Worm (Caenorhabditis elegans) whole organism, L1 larva: ENCODE results near the gene F25D1.3.

Experiments
- C04F5.9 ChIP-seq: sonication (generic microtip); optimal IDR thresholded peaks from 2 replicates; lab custom pipeline; 2016; ENCODE audit warnings: missing genetic modification characterization, missing compliant biosample characterization
- C16A3.4 ChIP-seq: fragments of 150-350 bp; optimal IDR thresholded peaks from 2 replicates; lab custom pipeline; 2014; ENCODE audit warnings: missing biosample characterization, missing genetic modification characterization
- C34B4.2 ChIP-seq: sonication (generic microtip); optimal IDR thresholded peaks from 2 replicates; lab custom pipeline; 2017; ENCODE audit warnings: mild to moderate bottlenecking, missing genetic modification characterization, missing compliant biosample characterization
- F16B12.6 ChIP-seq: fragments of 150-350 bp; optimal IDR thresholded peaks from 2 replicates; lab custom pipeline; 2014; ENCODE audit warnings: missing biosample characterization, missing genetic modification characterization
- Y116A8C.19 ChIP-seq: sonication (generic microtip); optimal IDR thresholded peaks from 2 replicates; lab custom pipeline; 2016; ENCODE audit warnings: missing compliant biosample characterization, missing genetic modification characterization, borderline replicate concordance
- ama-1 ChIP-seq: fragments of 150-350 bp; optimal IDR thresholded peaks from 2 replicates; lab custom pipeline; 2014
- ceh-82 ChIP-seq, 3 experiments: fragments of 150-350 bp in 1 of 3; sonication (generic microtip) in 2 of 3; optimal IDR thresholded peaks; 2 replicates each; lab custom pipeline; 2014 to 2017; ENCODE audit warnings: missing biosample characterization in 3 of 3, missing genetic modification characterization in 3 of 3
- ceh-88 ChIP-seq: fragments of 200-800 bp; sonication (Bioruptor generic); IDR thresholded peaks from 2 replicates; pipeline ENCODE4 v1.3.6; 2022; ENCODE audit warnings: missing genetic modification characterization, missing compliant biosample characterization
- ceh-90 ChIP-seq: sonication (generic microtip); optimal IDR thresholded peaks from 2 replicates; lab custom pipeline; 2016; ENCODE audit warnings: missing genetic modification characterization, missing compliant biosample characterization
- ces-1 ChIP-seq: fragments of 150-350 bp; optimal IDR thresholded peaks from 2 replicates; lab custom pipeline; 2014; ENCODE audit warnings: missing biosample characterization, missing genetic modification reagents, missing genetic modification characterization
- dsc-1 ChIP-seq: sonication (generic microtip); optimal IDR thresholded peaks from 2 replicates; lab custom pipeline; 2016; ENCODE audit warnings: mild to moderate bottlenecking, missing genetic modification characterization, missing compliant biosample characterization
- efl-3 ChIP-seq: fragments of 200-800 bp; sonication (Bioruptor generic); optimal IDR thresholded peaks from 2 replicates; lab custom pipeline; 2018; ENCODE audit warnings: mild to moderate bottlenecking, missing genetic modification characterization, missing compliant biosample characterization
- egl-13 ChIP-seq: sonication (generic microtip); optimal IDR thresholded peaks from 2 replicates; lab custom pipeline; 2016; ENCODE audit warnings: missing genotype, missing genetic modification reagents, missing genetic modification characterization, missing compliant biosample characterization
- elt-2 ChIP-seq: sonication (generic microtip); optimal IDR thresholded peaks from 2 replicates; lab custom pipeline; 2016; ENCODE audit warnings: missing genetic modification characterization, mild to moderate bottlenecking, inconsistent platforms, missing compliant biosample characterization, missing genetic modification reagents
- elt-3 ChIP-seq, 6 experiments: fragments of 150-350 bp in 1 of 6; sonication (generic microtip); optimal IDR thresholded peaks; 2 replicates each; lab custom pipeline; 2017 to 2018; ENCODE audit warnings: missing biosample characterization in 6 of 6, missing genetic modification characterization in 6 of 6, inconsistent platforms in 1 of 6
- fkh-4 ChIP-seq: sonication (generic microtip); optimal IDR thresholded peaks from 2 replicates; lab custom pipeline; 2016; ENCODE audit warnings: missing compliant biosample characterization, missing genetic modification characterization, borderline replicate concordance
- fkh-8 ChIP-seq: sonication (generic microtip); optimal IDR thresholded peaks from 2 replicates; lab custom pipeline; 2016; ENCODE audit warnings: mild to moderate bottlenecking, missing genetic modification characterization, missing compliant biosample characterization
- fos-1 ChIP-seq: fragments of 150-350 bp; optimal IDR thresholded peaks from 2 replicates; lab custom pipeline; 2014; ENCODE audit warnings: missing biosample characterization, missing genetic modification characterization
- grh-1 ChIP-seq: fragments of 200-800 bp; sonication (Bioruptor generic); IDR thresholded peaks from 2 replicates; pipeline ENCODE4 v1.3.6; 2022; ENCODE audit warnings: missing genetic modification reagents, missing genetic modification characterization, missing compliant biosample characterization
- hlh-17 ChIP-seq: fragments of 200-800 bp; sonication (Bioruptor generic); optimal IDR thresholded peaks from 2 replicates; lab custom pipeline; 2018; ENCODE audit warnings: missing genetic modification characterization, mild to moderate bottlenecking, missing compliant biosample characterization, moderate library complexity, borderline replicate concordance
- hlh-4 ChIP-seq: sonication (generic microtip); optimal IDR thresholded peaks from 2 replicates; lab custom pipeline; 2016; ENCODE audit warnings: mild to moderate bottlenecking, missing genetic modification characterization, missing compliant biosample characterization
- irx-1 ChIP-seq: sonication (generic microtip); optimal IDR thresholded peaks from 2 replicates; lab custom pipeline; 2016; ENCODE audit warnings: missing genetic modification characterization, missing compliant biosample characterization
- lin-13 ChIP-seq: fragments of 150-350 bp; optimal IDR thresholded peaks from 2 replicates; lab custom pipeline; 2014; ENCODE audit warnings: missing biosample characterization, missing genetic modification reagents, missing genetic modification characterization
- lin-14 ChIP-seq: fragments of 200-800 bp; sonication (Bioruptor generic); optimal IDR thresholded peaks from 2 replicates; lab custom pipeline; 2018; ENCODE audit warnings: mild to moderate bottlenecking, missing genetic modification characterization, moderate library complexity, missing compliant biosample characterization
- lin-15B ChIP-seq: fragments of 150-350 bp; sonication (generic microtip); optimal IDR thresholded peaks from 3 replicates; lab custom pipeline; 2014; ENCODE audit warnings: missing biosample characterization, missing genetic modification characterization
- lir-3 ChIP-seq: sonication (generic microtip); optimal IDR thresholded peaks from 2 replicates; lab custom pipeline; 2016; ENCODE audit warnings: mild to moderate bottlenecking, missing genetic modification characterization, moderate library complexity, missing compliant biosample characterization; ENCODE audit not compliant: poor library complexity
- mab-9 ChIP-seq: fragments of 200-800 bp; sonication (Bioruptor generic); IDR thresholded peaks from 2 replicates; pipeline ENCODE4 v1.3.6; 2022; ENCODE audit warnings: missing genetic modification reagents, missing genetic modification characterization, missing compliant biosample characterization
- mdl-1 ChIP-seq, 2 experiments: fragments of 150-350 bp; optimal IDR thresholded peaks; 2 replicates each; lab custom pipeline; 2014 to 2017; ENCODE audit warnings: missing biosample characterization in 2 of 2, missing genetic modification characterization in 2 of 2, inconsistent platforms in 1 of 2
- mef-2 ChIP-seq: fragments of 150-350 bp; optimal IDR thresholded peaks from 2 replicates; lab custom pipeline; 2014; ENCODE audit warnings: missing biosample characterization, missing genetic modification characterization
- nhr-11 ChIP-seq: fragments of 150-350 bp; optimal IDR thresholded peaks from 2 replicates; lab custom pipeline; 2014; ENCODE audit warnings: missing biosample characterization, missing genetic modification characterization
- nhr-12 ChIP-seq: sonication (generic microtip); optimal IDR thresholded peaks from 2 replicates; lab custom pipeline; 2017; ENCODE audit warnings: missing biosample characterization, missing genetic modification characterization
- nhr-19 ChIP-seq: fragments of 200-800 bp; sonication (Bioruptor generic); conservative IDR thresholded peaks from 2 replicates; pipeline ENCODE4 v1.3.6; 2022; ENCODE audit warnings: missing genetic modification characterization, missing compliant biosample characterization
- nhr-20 ChIP-seq: sonication (generic microtip); optimal IDR thresholded peaks from 2 replicates; lab custom pipeline; 2016; ENCODE audit warnings: mild to moderate bottlenecking, missing genetic modification characterization, missing compliant biosample characterization
- nhr-237 ChIP-seq: fragments of 150-350 bp; optimal IDR thresholded peaks from 2 replicates; lab custom pipeline; 2014; ENCODE audit warnings: missing biosample characterization, missing genetic modification characterization
- nhr-47 ChIP-seq: sonication (generic microtip); optimal IDR thresholded peaks from 2 replicates; lab custom pipeline; 2016; ENCODE audit warnings: mild to moderate bottlenecking, missing genetic modification characterization, moderate library complexity, missing compliant biosample characterization
- nhr-76 ChIP-seq: sonication (generic microtip); optimal IDR thresholded peaks from 2 replicates; lab custom pipeline; 2017; ENCODE audit warnings: missing biosample characterization, missing genetic modification characterization
- nhr-77 ChIP-seq: fragments of 150-350 bp; optimal IDR thresholded peaks from 2 replicates; lab custom pipeline; 2014; ENCODE audit warnings: missing biosample characterization, missing genetic modification characterization
- nhr-84 ChIP-seq: sonication (generic microtip); optimal IDR thresholded peaks from 2 replicates; lab custom pipeline; 2017; ENCODE audit warnings: missing biosample characterization, missing genetic modification characterization
- nhr-85 ChIP-seq: sonication (generic microtip); peaks from one replicate; lab custom pipeline; 2016; ENCODE audit warnings: missing genetic modification characterization, inconsistent platforms, missing compliant biosample characterization
- pag-3 ChIP-seq: sonication (generic microtip); optimal IDR thresholded peaks from 2 replicates; lab custom pipeline; 2017; ENCODE audit warnings: missing genetic modification characterization, mild to moderate bottlenecking, missing compliant biosample characterization, antibody characterized with exemption, borderline replicate concordance; ENCODE audit not compliant: insufficient read depth
- pax-3 ChIP-seq: fragments of 200-800 bp; sonication (Bioruptor generic); optimal IDR thresholded peaks from 2 replicates; lab custom pipeline; 2018; ENCODE audit warnings: mild to moderate bottlenecking, missing genetic modification characterization, moderate library complexity, missing compliant biosample characterization
- pqm-1 ChIP-seq: sonication (generic microtip); optimal IDR thresholded peaks from 3 replicates; lab custom pipeline; 2017; ENCODE audit warnings: missing biosample characterization, missing genetic modification characterization
- rnt-1 ChIP-seq: sonication (generic microtip); optimal IDR thresholded peaks from 2 replicates; lab custom pipeline; 2016; ENCODE audit warnings: mild to moderate bottlenecking, missing genetic modification characterization, moderate library complexity, missing compliant biosample characterization
- skn-1 ChIP-seq: fragments of 150-350 bp; optimal IDR thresholded peaks from 2 replicates; lab custom pipeline; 2014; ENCODE audit warnings: missing biosample characterization, missing genetic modification characterization
- snu-23 ChIP-seq: sonication (generic microtip); optimal IDR thresholded peaks from 2 replicates; lab custom pipeline; 2016; ENCODE audit warnings: missing genetic modification characterization, missing compliant biosample characterization
- sox-4 ChIP-seq: sonication (generic microtip); optimal IDR thresholded peaks from 2 replicates; lab custom pipeline; 2016; ENCODE audit warnings: missing genetic modification characterization, missing compliant biosample characterization
- sptf-1 ChIP-seq: fragments of 150-350 bp; optimal IDR thresholded peaks from 2 replicates; lab custom pipeline; 2014; ENCODE audit warnings: missing biosample characterization, missing genetic modification characterization
- tbx-2 ChIP-seq: sonication (generic microtip); optimal IDR thresholded peaks from 2 replicates; lab custom pipeline; 2016; ENCODE audit warnings: missing genetic modification characterization, missing compliant biosample characterization
- unc-130 ChIP-seq: fragments of 150-350 bp; optimal IDR thresholded peaks from 2 replicates; lab custom pipeline; 2017; ENCODE audit warnings: missing biosample characterization, missing genetic modification characterization, inconsistent platforms
- unc-30 ChIP-seq: sonication (generic microtip); optimal IDR thresholded peaks from 2 replicates; lab custom pipeline; 2017; ENCODE audit warnings: missing biosample characterization, missing genetic modification characterization
- unc-98 ChIP-seq: fragments of 200-800 bp; sonication (Bioruptor generic); IDR thresholded peaks from 2 replicates; pipeline ENCODE4 v1.3.6; 2022; ENCODE audit warnings: missing genetic modification characterization, missing compliant biosample characterization
- vab-15 ChIP-seq: sonication (generic microtip); optimal IDR thresholded peaks from 2 replicates; lab custom pipeline; 2017; ENCODE audit warnings: missing genotype, mild to moderate bottlenecking, missing genetic modification characterization, missing compliant biosample characterization
- ztf-4 ChIP-seq: fragments of 150-350 bp; optimal IDR thresholded peaks from 2 replicates; lab custom pipeline; 2014; ENCODE audit warnings: missing biosample characterization, missing genetic modification characterization

F25D1.3 gene

DNA sequence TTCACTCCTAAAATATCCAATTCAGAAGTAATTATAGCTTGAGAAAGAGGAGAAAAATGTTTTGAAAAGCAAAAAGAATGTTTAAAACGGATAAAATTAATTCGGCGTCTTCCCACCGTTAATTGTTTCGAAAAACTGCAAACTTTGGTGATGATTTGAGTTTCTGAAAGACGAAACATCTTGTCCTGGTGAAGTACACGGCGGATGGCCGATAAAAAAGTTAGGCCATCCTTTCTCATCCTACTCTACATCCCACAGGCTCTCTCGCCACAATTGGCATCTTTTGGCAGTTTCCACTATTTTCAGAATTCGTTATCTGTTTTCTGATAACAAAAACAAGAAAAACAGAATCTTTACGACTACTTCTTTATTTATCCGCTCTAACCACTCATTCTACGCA lies 2.6 kb upstream of the F25D1.3 start, which contains the start of the genes C35A5.8 and hda-11 (continued):
- TF ChIP-seq ceh-82 (tag; optimal IDR thresholded peaks at IDR 0.05; lab: Kevin White, UChicago): peak; percentile 46 to 59 (median 51)
- TF ChIP-seq ces-1: no peak
- TF ChIP-seq nhr-20 (tag; lab: Kevin White, UChicago): peak; percentile 82
- peak; percentile 79 for TF ChIP-seq elt-2 (tag; lab: Kevin White, UChicago)
- no peak for TF ChIP-seq ama-1 (lab: Kevin White, UChicago)
- TF ChIP-seq fkh-8 (tag; lab: Kevin White, UChicago): peak; percentile 66
- no peak for TF ChIP-seq pqm-1
- peak; percentile 8 for TF ChIP-seq lin-15B
- TF ChIP-seq sptf-1 (tag; lab: Kevin White, UChicago): no peak
- TF ChIP-seq nhr-11 (tag; lab: Kevin White, UChicago): no peak
- peak; percentile 57 for TF ChIP-seq hlh-4 (tag; lab: Kevin White, UChicago)
- TF ChIP-seq unc-30: no peak
- peak; percentile 88 for TF ChIP-seq dsc-1 (tag; lab: Kevin White, UChicago)
- TF ChIP-seq nhr-77 (tag; lab: Kevin White, UChicago): no peak
- peak; percentile 20 for TF ChIP-seq fos-1 (tag; lab: Kevin White, UChicago)
- TF ChIP-seq sox-4 (tag; lab: Kevin White, UChicago): peak; percentile 89
- no peak for TF ChIP-seq F16B12.6 (tag; lab: Kevin White, UChicago)
- peak in 1 of 6 experiments; percentile 22 for TF ChIP-seq elt-3 (tag; optimal IDR thresholded peaks at IDR 0.05; lab: Kevin White, UChicago)
- peak; percentile 92 for TF ChIP-seq nhr-85
- peak; percentile 79 for TF ChIP-seq unc-98 (GFP tag; lab: Robert Waterston, UW)
- peak; percentile 81 for TF ChIP-seq C04F5.9 (tag; lab: Kevin White, UChicago)
- TF ChIP-seq Y116A8C.19 (tag; lab: Kevin White, UChicago): peak; percentile 65
- no peak for TF ChIP-seq nhr-84
- no peak for TF ChIP-seq ceh-88 (GFP tag; lab: Robert Waterston, UW)
- TF ChIP-seq pax-3 (tag; lab: Kevin White, UChicago): peak; percentile 82
- TF ChIP-seq vab-15 (tag; lab: Kevin White, UChicago): no peak
- TF ChIP-seq ztf-4 (tag; lab: Kevin White, UChicago): peak; percentile 34
- TF ChIP-seq mab-9: peak; percentile 70
- TF ChIP-seq mef-2 (tag; lab: Kevin White, UChicago): no peak
- peak; percentile 97 for TF ChIP-seq lir-3 (tag; lab: Kevin White, UChicago)
- peak; percentile 51 for TF ChIP-seq unc-130 (tag; lab: Kevin White, UChicago)
- no peak for TF ChIP-seq nhr-237
- TF ChIP-seq nhr-76 (tag; lab: Kevin White, UChicago): no peak
- TF ChIP-seq hlh-17: no peak
- TF ChIP-seq irx-1 (tag; lab: Kevin White, UChicago): peak; percentile 93
- peak; percentile 46 for TF ChIP-seq C16A3.4
- TF ChIP-seq nhr-47 (tag; lab: Kevin White, UChicago): peak; percentile 91
- peak; percentile 84 for TF ChIP-seq egl-13
- peak; percentile 89 for TF ChIP-seq tbx-2 (tag; lab: Kevin White, UChicago)
- peak; percentile 52 for TF ChIP-seq skn-1 (tag; lab: Kevin White, UChicago)
- peak; percentile 86 for TF ChIP-seq snu-23 (GFP tag; lab: Kevin White, UChicago)
- TF ChIP-seq rnt-1 (tag; lab: Kevin White, UChicago): peak; percentile 99
- TF ChIP-seq lin-13 (GFP tag; lab: Kevin White, UChicago): peak; percentile 36
- TF ChIP-seq fkh-4 (tag; lab: Kevin White, UChicago): peak; percentile 91
- peak in 1 of 2 experiments; percentile 24 for TF ChIP-seq mdl-1 (tag; optimal IDR thresholded peaks at IDR 0.05; lab: Kevin White, UChicago)
- no peak for TF ChIP-seq C34B4.2 (tag; lab: Kevin White, UChicago)
- peak; percentile 74 for TF ChIP-seq lin-14 (GFP tag; lab: Kevin White, UChicago)
- TF ChIP-seq efl-3 (GFP tag; lab: Kevin White, UChicago): peak; percentile 41
- TF ChIP-seq pag-3 (tag; lab: Kevin White, UChicago): peak; percentile 28
- peak; percentile 59 for TF ChIP-seq grh-1 (GFP tag; lab: Robert Waterston, UW)
- TF ChIP-seq nhr-19 (GFP tag; lab: Robert Waterston, UW): peak; percentile 82
- no peak for TF ChIP-seq nhr-12
- TF ChIP-seq ceh-90 (tag; lab: Kevin White, UChicago): peak; percentile 94
